Fruit fly (Drosophila melanogaster): ENCODE data around the gene RpL32.

DNA sequence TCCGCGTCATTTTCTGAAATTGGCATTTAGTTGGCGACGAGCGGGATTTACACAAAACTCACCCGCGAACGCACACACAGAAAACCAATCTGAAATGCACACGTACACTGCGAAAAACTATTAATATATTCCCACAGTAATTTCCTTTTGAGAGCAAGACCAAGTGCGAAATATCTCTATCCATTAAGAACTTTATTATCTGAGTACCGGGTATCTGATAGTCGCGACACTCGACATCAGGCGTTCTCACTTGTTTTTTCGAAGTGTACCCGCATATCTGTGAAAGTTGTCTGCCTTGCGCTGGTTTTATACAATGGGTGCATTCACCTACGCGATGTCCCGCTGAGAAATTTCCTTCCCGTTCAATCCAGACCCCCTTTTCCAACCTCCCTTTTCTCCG is 30.1 kb upstream of the RpL32 start:
- peak; percentile 48 for TF ChIP-seq CG3032 (tag; optimal IDR thresholded peaks at IDR 0.05)
- peak; percentile 24 to 52 for TF ChIP-seq ss (GFP tag; optimal IDR thresholded peaks at IDR 0.05)
- peak; percentile 68 for TF ChIP-seq CG3919 (GFP tag; optimal IDR thresholded peaks at IDR 0.05)
- peak; percentile 17 for TF ChIP-seq CG11902 (GFP tag; optimal IDR thresholded peaks at IDR 0.05)
